Fruit fly (Drosophila melanogaster) whole organism, wandering third instar larva: ENCODE data around the gene CG33639.

ENCODE experiments used
- Mio ChIP-seq: sonication (Bioruptor generic); optimal IDR thresholded peaks from 2 replicates; lab custom pipeline; 2016; ENCODE audit warnings: missing biosample characterization, missing genetic modification characterization
- h ChIP-seq: fragments of 200-800 bp; sonication (Bioruptor generic); optimal IDR thresholded peaks from 3 replicates; lab custom pipeline; 2016; ENCODE audit warnings: missing biosample characterization, mild to moderate bottlenecking, missing genetic modification characterization
- jim ChIP-seq: fragments of 175-275, 200-325 bp; sonication (Bioruptor generic); optimal IDR thresholded peaks from 2 replicates; lab custom pipeline; 2016; ENCODE audit warnings: missing biosample characterization, mild to moderate bottlenecking, missing genetic modification characterization
- pan ChIP-seq: fragments of >200 bp; optimal IDR thresholded peaks from 2 replicates; lab custom pipeline; 2017
- psq ChIP-seq: fragments of 200-800 bp; sonication (Bioruptor generic); optimal IDR thresholded peaks from 3 replicates; lab custom pipeline; 2017; ENCODE audit warnings: missing biosample characterization, mild to moderate bottlenecking, missing genetic modification characterization, moderate library complexity
- usp ChIP-seq: fragments of >200 bp; optimal IDR thresholded peaks from 2 replicates; lab custom pipeline; 2017; ENCODE audit warnings: missing biosample characterization, missing genetic modification characterization

DNA sequence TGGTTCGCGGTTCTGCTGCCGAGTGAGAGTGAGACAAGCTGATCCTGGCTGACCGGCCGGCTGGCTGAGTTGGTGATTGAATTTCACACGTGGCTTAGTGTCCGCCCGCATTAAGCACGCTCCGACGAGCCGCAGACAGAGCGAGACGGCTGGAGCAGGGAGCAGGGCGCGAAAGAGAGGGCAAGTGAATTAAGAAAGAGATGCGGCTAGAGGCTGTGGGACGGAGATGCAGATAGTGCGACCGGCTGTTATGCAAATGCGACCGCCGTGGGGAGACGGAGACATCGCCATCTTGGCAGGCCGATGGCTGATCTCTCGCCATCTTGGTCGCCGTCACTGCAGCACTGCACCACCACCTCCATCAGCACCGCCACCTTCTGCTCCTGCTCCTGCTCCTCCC is 41.0 kb upstream of the CG33639 start:
- TF ChIP-seq psq (GFP tag; lab: Kevin White, UChicago) (no peak), Mio (GFP tag; lab: Kevin White, UChicago) (no peak), usp (GFP tag; lab: Kevin White, UChicago) (no peak), jim (GFP tag; lab: Kevin White, UChicago) (no peak), h (no peak), pan (lab: Kevin White, UChicago) (no peak)
